Worm (Caenorhabditis elegans) whole organism, young adult: ENCODE data around the gene srd-11.

Source experiments
- B0336.3 ChIP-seq: fragments of 200-800 bp; sonication (Bioruptor generic); IDR thresholded peaks from 2 replicates; pipeline ENCODE4 v1.3.6; 2022; ENCODE audit warnings: missing genetic modification characterization, missing compliant biosample characterization
- dpl-1 ChIP-seq: fragments of 150-350 bp; optimal IDR thresholded peaks from 2 replicates; lab custom pipeline; 2014; ENCODE audit warnings: missing biosample characterization, missing genetic modification reagents, missing genetic modification characterization
- sea-2 ChIP-seq: fragments of 200-800 bp; sonication (Bioruptor generic); IDR thresholded peaks from 2 replicates; pipeline ENCODE4 v1.3.6; 2022; ENCODE audit warnings: missing genetic modification characterization, missing compliant biosample characterization

DNA sequence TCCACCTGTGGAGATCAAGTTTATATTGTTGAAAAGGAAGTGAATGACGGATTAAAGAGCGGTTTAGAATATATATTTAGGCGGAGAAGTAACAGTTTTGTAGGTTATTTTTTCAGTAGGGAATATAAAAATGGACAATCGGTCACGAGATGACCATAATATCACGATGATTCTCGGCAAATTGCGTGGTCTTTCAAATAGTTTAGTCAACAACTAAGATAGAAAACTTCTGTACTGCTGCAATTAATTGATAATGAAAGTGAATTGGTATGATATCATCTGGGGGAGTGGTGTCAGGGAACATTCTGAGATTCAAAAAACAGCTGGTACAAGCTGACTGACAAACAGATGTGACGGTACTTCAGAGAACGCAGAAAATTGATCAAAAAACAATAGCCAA lies 11.2 kb downstream of the srd-11 start:
- TF ChIP-seq B0336.3 (GFP tag; lab: Robert Waterston, UW): no peak
- TF ChIP-seq dpl-1 (GFP tag; lab: Kevin White, UChicago): no peak
- TF ChIP-seq sea-2: no peak
